Worm (Caenorhabditis elegans) whole organism, young adult: ENCODE measurements around the gene T01E8.1.

ENCODE experiments used
- ZK185.1 ChIP-seq: sonication (generic microtip); optimal IDR thresholded peaks from 2 replicates; lab custom pipeline; 2016; ENCODE audit warnings: mild to moderate bottlenecking, missing genetic modification characterization, missing compliant biosample characterization; ENCODE audit not compliant: poor library complexity, severe bottlenecking
- xnd-1 ChIP-seq: sonication (generic microtip); optimal IDR thresholded peaks from 2 replicates; lab custom pipeline; 2016; ENCODE audit warnings: missing genotype, missing genetic modification reagents, missing genetic modification characterization, missing compliant biosample characterization

ce11 chrII:10231874-10232273 is 25.3 kb downstream of the T01E8.1 start:
- TF ChIP-seq xnd-1 (tag; lab: Kevin White, UChicago) (no peak), ZK185.1 (tag; lab: Kevin White, UChicago) (no peak)
